Worm (Caenorhabditis elegans) whole organism, L4 larva: ENCODE results near the gene atg-4.2.

Experiments
- set-16 ChIP-seq: fragments of 200-800 bp; sonication (Bioruptor generic); IDR thresholded peaks from 2 replicates; pipeline ENCODE4 v1.3.6; 2022; ENCODE audit warnings: missing genetic modification reagents, missing genetic modification characterization, missing compliant biosample characterization
- unc-62 ChIP-seq, 3 experiments: fragments of 150-350 bp in 1 of 3; sonication (generic microtip); optimal IDR thresholded peaks in 2 of 3; peaks in 1 of 3; 1 replicate in 1 of 3; 2 replicates in 2 of 3; lab custom pipeline; 2014 to 2017; ENCODE audit warnings: missing biosample characterization in 3 of 3, missing genetic modification characterization in 3 of 3, missing genetic modification reagents in 3 of 3, missing genotype in 1 of 3
- zip-2 ChIP-seq: fragments of 150-350 bp; optimal IDR thresholded peaks from 2 replicates; lab custom pipeline; 2014; ENCODE audit warnings: missing biosample characterization, missing genetic modification characterization

DNA sequence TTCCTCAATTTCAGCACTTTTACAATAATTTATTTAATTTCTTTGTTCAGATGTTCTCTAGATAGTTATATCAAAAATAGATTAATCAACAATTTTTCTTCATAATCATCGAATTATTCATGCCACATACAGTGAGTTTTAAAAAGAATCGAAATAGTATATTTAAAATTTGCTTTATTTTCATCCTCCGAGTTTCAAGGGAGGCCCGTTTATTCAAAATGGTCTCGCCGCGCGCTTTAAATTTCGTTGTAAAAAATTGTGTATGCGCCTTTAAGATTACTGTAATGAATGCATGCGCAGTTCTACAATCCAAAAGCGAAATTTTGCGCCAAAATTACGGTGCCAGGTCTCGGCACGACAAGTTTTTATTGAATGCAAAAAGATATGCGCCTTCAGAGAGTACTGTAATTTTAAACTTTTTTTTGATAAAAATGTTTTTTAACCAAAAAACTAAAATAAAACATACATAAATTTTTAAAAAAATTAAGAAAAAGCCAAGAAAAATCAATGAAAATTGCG, 8.0 kb upstream of the atg-4.2 start, which contains the start of gene ZK792.1:
- no peak for TF ChIP-seq unc-62 (GFP tag; optimal IDR thresholded peaks at IDR 0.05 in 1 of 2; lab: Kevin White, UChicago)
- no peak for TF ChIP-seq unc-62 (tag; optimal IDR thresholded peaks at IDR 0.05; lab: Kevin White, UChicago)
- TF ChIP-seq set-16 (GFP tag; lab: Robert Waterston, UW), result no peak
- no peak for TF ChIP-seq zip-2 (tag; lab: Kevin White, UChicago)
